Fruit fly (Drosophila melanogaster) whole organism, prepupa: Measurements from ENCODE around the gene Apl.

ENCODE experiments used
- CG6163 ChIP-seq: fragments of 200-800 bp; sonication (Bioruptor generic); IDR thresholded peaks from 3 replicates; pipeline ENCODE4 v1.3.6; 2022; ENCODE audit warnings: missing biosample characterization, missing genetic modification characterization
- CG6792 ChIP-seq: fragments of 200-800 bp; sonication (Bioruptor generic); optimal IDR thresholded peaks from 3 replicates; lab custom pipeline; 2016; ENCODE audit warnings: missing biosample characterization, missing genetic modification characterization
- Hr39 ChIP-seq: fragments of 200-800 bp; sonication (Bioruptor generic); optimal IDR thresholded peaks from 2 replicates; lab custom pipeline; 2016; ENCODE audit warnings: missing biosample characterization, missing genetic modification characterization
- Sox14 ChIP-seq: fragments of 200-800 bp; sonication (Bioruptor generic); optimal IDR thresholded peaks from 3 replicates; lab custom pipeline; 2016; ENCODE audit warnings: missing biosample characterization, missing genetic modification characterization
- dsx ChIP-seq: fragments of 200-800 bp; optimal IDR thresholded peaks from 3 replicates; lab custom pipeline; 2019; ENCODE audit warnings: missing biosample characterization, mild to moderate bottlenecking, missing genetic modification characterization, moderate library complexity; ENCODE audit not compliant: poor library complexity, severe bottlenecking
- pdm3 ChIP-seq: fragments of 200-800 bp; sonication (Bioruptor generic); optimal IDR thresholded peaks from 3 replicates; lab custom pipeline; 2016; ENCODE audit warnings: missing biosample characterization, missing genetic modification characterization
- svp ChIP-seq: fragments of 200-800 bp; sonication (Bioruptor generic); peaks from one replicate; lab custom pipeline; 2016; ENCODE audit warnings: missing biosample characterization, missing genetic modification characterization

dm6 chr3L:16569456-16569855 is 25.5 kb upstream of the Apl start:
- TF ChIP-seq pdm3 (GFP tag; lab: Kevin White, UChicago): no peak
- no peak for TF ChIP-seq dsx (GFP tag; lab: Kevin White, UChicago)
- TF ChIP-seq CG6792: no peak
- no peak for TF ChIP-seq svp (GFP tag; lab: Kevin White, UChicago)
- TF ChIP-seq Hr39: no peak
- no peak for TF ChIP-seq Sox14 (GFP tag; lab: Kevin White, UChicago)
- no peak for TF ChIP-seq CG6163 (GFP tag; lab: Robert Waterston, UW)
